ENCODE assay signal across 2 fruit fly cellular contexts in genomic region chr3R:8030151-8030899, dm6.
TF ChIP-seq lines count a peak whose summit lies in the region.

CG10903 (plus strand) TSS chr3R:8030411.
CG2747 (minus strand) TSS chr3R:8030790.

TF ChIP-seq in whole organism, adult, 20 proteins besides CTCF, POLR2A, EP300 and RAD21 (continued from another document):
- TF ChIP-seq bab1 (GFP tag; optimal IDR thresholded peaks at IDR 0.05; lab: Kevin White, UChicago) (peak; percentile 56), CG5204 (GFP tag; optimal IDR thresholded peaks at IDR 0.05; lab: Kevin White, UChicago) (no peak)

TF ChIP-seq in whole organism, embryonic, 481 proteins besides CTCF, POLR2A, EP300 and RAD21 (continued from another document):
- TF ChIP-seq sens (GFP tag; lab: Kevin White, UChicago): peak; percentile 67
- TF ChIP-seq BEAF-32 (GFP tag; optimal IDR thresholded peaks at IDR 0.05; lab: Kevin White, UChicago): peak; percentile 80
- no peak for TF ChIP-seq Hey (tag; optimal IDR thresholded peaks at IDR 0.05; lab: Kevin White, UChicago)
- TF ChIP-seq Max (GFP tag; optimal IDR thresholded peaks at IDR 0.05; lab: Kevin White, UChicago): peak; percentile 63
- TF ChIP-seq CG14050 (GFP tag; IDR thresholded peaks at IDR 0.05; lab: Robert Waterston, UW): no peak
- peak; percentile 67 for TF ChIP-seq pzg (GFP tag; optimal IDR thresholded peaks at IDR 0.05; lab: Kevin White, UChicago)
- TF ChIP-seq Med (GFP tag; lab: Kevin White, UChicago): peak; percentile 85
- 0 out of 3 replicates have a peak, but pooled peaks have one; percentile 38 for TF ChIP-seq CG14860 (GFP tag; IDR thresholded peaks at IDR 0.05; lab: Robert Waterston, UW; ENCODE audit: partially characterized antibody)
- TF ChIP-seq CG7987 (GFP tag; optimal IDR thresholded peaks at IDR 0.05; lab: Kevin White, UChicago): peak; percentile 42
- peak; percentile 14; the same call in 1 of the 2 replicates for TF ChIP-seq E2f2 (GFP tag; IDR thresholded peaks at IDR 0.05; lab: Robert Waterston, UW)
- peak; percentile 50 for TF ChIP-seq CG10147 (GFP tag; optimal IDR thresholded peaks at IDR 0.05; lab: Kevin White, UChicago)
- peak; percentile 70 for TF ChIP-seq MBD-R2 (GFP tag; IDR thresholded peaks at IDR 0.05; lab: Robert Waterston, UW)
- TF ChIP-seq cg (GFP tag; optimal IDR thresholded peaks at IDR 0.05; lab: Kevin White, UChicago): peak; percentile 80
- no peak for TF ChIP-seq CG9215 (GFP tag; IDR thresholded peaks at IDR 0.05; lab: Robert Waterston, UW)
- peak; percentile 17 for TF ChIP-seq CG17829 (tag; optimal IDR thresholded peaks at IDR 0.05; lab: Kevin White, UChicago)
- peak; percentile 8 for TF ChIP-seq CG8924 (tag; optimal IDR thresholded peaks at IDR 0.05; lab: Kevin White, UChicago)
- TF ChIP-seq gro (GFP tag; optimal IDR thresholded peaks at IDR 0.05; lab: Kevin White, UChicago): peak; percentile 76
- no peak for TF ChIP-seq sna (GFP tag; IDR thresholded peaks at IDR 0.05; lab: Robert Waterston, UW; ENCODE audit: partially characterized antibody)
- no peak for TF ChIP-seq CG11504 (tag; optimal IDR thresholded peaks at IDR 0.05; lab: Kevin White, UChicago)
- TF ChIP-seq HLH4C (GFP tag; IDR thresholded peaks at IDR 0.05; lab: Robert Waterston, UW; ENCODE audit: partially characterized antibody): peak; percentile 52; the same call in 1 of the 3 replicates
- no peak for TF ChIP-seq CG18599 (GFP tag; optimal IDR thresholded peaks at IDR 0.05; lab: Kevin White, UChicago)
- peak; percentile 27 for TF ChIP-seq CG14710 (tag; optimal IDR thresholded peaks at IDR 0.05; lab: Kevin White, UChicago)
- TF ChIP-seq D (optimal IDR thresholded peaks at IDR 0.05; lab: Kevin White, UChicago): peak; percentile 29
- no peak for TF ChIP-seq D (GFP tag; optimal IDR thresholded peaks at IDR 0.05; lab: Kevin White, UChicago)
- TF ChIP-seq Nf-YC (tag; optimal IDR thresholded peaks at IDR 0.05; lab: Kevin White, UChicago): peak; percentile 43
- TF ChIP-seq stc (GFP tag; IDR thresholded peaks at IDR 0.05; lab: Robert Waterston, UW): no peak
- TF ChIP-seq nerfin-1 (tag; optimal IDR thresholded peaks at IDR 0.05; lab: Kevin White, UChicago): peak; percentile 13
- peak; percentile 79 for TF ChIP-seq sd (tag; optimal IDR thresholded peaks at IDR 0.05; lab: Kevin White, UChicago)
- TF ChIP-seq CG17328 (GFP tag; IDR thresholded peaks at IDR 0.05; lab: Robert Waterston, UW): no peak
- TF ChIP-seq Abd-B (GFP tag; optimal IDR thresholded peaks at IDR 0.05; lab: Kevin White, UChicago): no peak
- TF ChIP-seq dm (GFP tag; optimal IDR thresholded peaks at IDR 0.05; lab: Kevin White, UChicago): peak; percentile 89
- no peak for TF ChIP-seq ac (GFP tag; optimal IDR thresholded peaks at IDR 0.05; lab: Kevin White, UChicago)
- TF ChIP-seq chinmo (GFP tag; IDR thresholded peaks at IDR 0.05; lab: Robert Waterston, UW; ENCODE audit: partially characterized antibody): peak; percentile 59; the same call in 1 of the 4 replicates
- peak; percentile 40; the same call in 1 of the 2 replicates for TF ChIP-seq klu (GFP tag; IDR thresholded peaks at IDR 0.05; lab: Robert Waterston, UW)
- TF ChIP-seq CG2678 (tag; optimal IDR thresholded peaks at IDR 0.05; lab: Kevin White, UChicago): peak; percentile 17
- 0 out of 2 replicates have a peak, but pooled peaks have one; percentile 35 for TF ChIP-seq Rfx (GFP tag; IDR thresholded peaks at IDR 0.05; lab: Robert Waterston, UW)
- TF ChIP-seq scrt (GFP tag; optimal IDR thresholded peaks at IDR 0.05; lab: Kevin White, UChicago): peak; percentile 81
- TF ChIP-seq vnd (GFP tag; IDR thresholded peaks at IDR 0.05; lab: Robert Waterston, UW; ENCODE audit: partially characterized antibody): peak; percentile 33; the same call in 1 of the 3 replicates
- peak; percentile 68; the same call in 2 of the 3 replicates for TF ChIP-seq CG6791 (GFP tag; IDR thresholded peaks at IDR 0.05; lab: Robert Waterston, UW; ENCODE audit: partially characterized antibody)
- peak; percentile 24 for TF ChIP-seq nmo (GFP tag; optimal IDR thresholded peaks at IDR 0.05; lab: Kevin White, UChicago)
- TF ChIP-seq tin (GFP tag; optimal IDR thresholded peaks at IDR 0.05; lab: Kevin White, UChicago): no peak
- peak; percentile 16; the same call in 1 of the 2 replicates for TF ChIP-seq nerfin-2 (GFP tag; IDR thresholded peaks at IDR 0.05; lab: Robert Waterston, UW; ENCODE audit: partially characterized antibody)
- peak; percentile 78 for TF ChIP-seq CG13287 (GFP tag; IDR thresholded peaks at IDR 0.05; lab: Robert Waterston, UW; ENCODE audit: partially characterized antibody)
- TF ChIP-seq MESR4 (GFP tag; optimal IDR thresholded peaks at IDR 0.05; lab: Kevin White, UChicago): peak; percentile 82
- TF ChIP-seq crp (GFP tag; optimal IDR thresholded peaks at IDR 0.05; lab: Kevin White, UChicago): peak; percentile 66 to 94
- peak; percentile 64; the same call in 2 of the 3 replicates for TF ChIP-seq CG16813 (GFP tag; IDR thresholded peaks at IDR 0.05; lab: Robert Waterston, UW; ENCODE audit: partially characterized antibody)
- TF ChIP-seq CG10267 (tag; optimal IDR thresholded peaks at IDR 0.05; lab: Kevin White, UChicago): peak; percentile 11
- no peak for TF ChIP-seq trh (GFP tag; optimal IDR thresholded peaks at IDR 0.05; lab: Kevin White, UChicago)
- no peak for TF ChIP-seq CG2875 (GFP tag; optimal IDR thresholded peaks at IDR 0.05; lab: Kevin White, UChicago)
- peak; percentile 44 for TF ChIP-seq CHES-1-like (GFP tag; optimal IDR thresholded peaks at IDR 0.05; lab: Kevin White, UChicago)
- peak; percentile 66 for TF ChIP-seq knrl (GFP tag; IDR thresholded peaks at IDR 0.05; lab: Robert Waterston, UW; ENCODE audit: partially characterized antibody)
- peak; percentile 17 for TF ChIP-seq CG13624 (GFP tag; optimal IDR thresholded peaks at IDR 0.05; lab: Kevin White, UChicago)
- TF ChIP-seq CG4360 (GFP tag; IDR thresholded peaks at IDR 0.05; lab: Robert Waterston, UW): peak; percentile 74
- TF ChIP-seq z (GFP tag; IDR thresholded peaks at IDR 0.05; lab: Robert Waterston, UW): no peak
- no peak for TF ChIP-seq bcd (GFP tag; optimal IDR thresholded peaks at IDR 0.05; lab: Kevin White, UChicago)
- TF ChIP-seq Dp (GFP tag; optimal IDR thresholded peaks at IDR 0.05; lab: Kevin White, UChicago): peak; percentile 0
- TF ChIP-seq br (optimal IDR thresholded peaks at IDR 0.05; lab: Kevin White, UChicago): no peak
- peak; percentile 41 for TF ChIP-seq CG10543 (GFP tag; optimal IDR thresholded peaks at IDR 0.05; lab: Kevin White, UChicago)
- TF ChIP-seq CG6654 (GFP tag; optimal IDR thresholded peaks at IDR 0.05; lab: Kevin White, UChicago): peak; percentile 97
- TF ChIP-seq al (GFP tag; IDR thresholded peaks at IDR 0.05; lab: Robert Waterston, UW): no peak
- peak; percentile 36 for TF ChIP-seq Ets97D (GFP tag; optimal IDR thresholded peaks at IDR 0.05; lab: Kevin White, UChicago)
- TF ChIP-seq CG10209 (GFP tag; optimal IDR thresholded peaks at IDR 0.05; lab: Kevin White, UChicago): no peak
- no peak for TF ChIP-seq Ets65A (GFP tag; lab: Kevin White, UChicago)
- TF ChIP-seq dpn (GFP tag; optimal IDR thresholded peaks at IDR 0.05; lab: Kevin White, UChicago): peak in 1 of 2 experiments; percentile 10
- TF ChIP-seq hbn (GFP tag; IDR thresholded peaks at IDR 0.05; lab: Robert Waterston, UW; ENCODE audit: partially characterized antibody): peak; percentile 65
- TF ChIP-seq gcm (GFP tag; optimal IDR thresholded peaks at IDR 0.05; lab: Kevin White, UChicago): no peak
- no peak for TF ChIP-seq ham (GFP tag; IDR thresholded peaks at IDR 0.05; lab: Robert Waterston, UW)
- no peak for TF ChIP-seq CG32532 (GFP tag; IDR thresholded peaks at IDR 0.05; lab: Robert Waterston, UW)
- peak; percentile 75 for TF ChIP-seq amos (GFP tag; IDR thresholded peaks at IDR 0.05; lab: Robert Waterston, UW; ENCODE audit: partially characterized antibody)
- peak; percentile 73 for TF ChIP-seq Dll (GFP tag; IDR thresholded peaks at IDR 0.05; lab: Robert Waterston, UW; ENCODE audit: partially characterized antibody)
- TF ChIP-seq pros (GFP tag; optimal IDR thresholded peaks at IDR 0.05; lab: Kevin White, UChicago): no peak
- TF ChIP-seq grau (tag; optimal IDR thresholded peaks at IDR 0.05; lab: Kevin White, UChicago): peak; percentile 9
- peak; percentile 5 for TF ChIP-seq B-H2 (GFP tag; optimal IDR thresholded peaks at IDR 0.05; lab: Kevin White, UChicago)
- peak in 1 of 3 experiments; percentile 10 for TF ChIP-seq Stat92E (GFP tag; optimal IDR thresholded peaks at IDR 0.05; lab: Kevin White, UChicago)
- peak; percentile 46; the same call in 1 of the 2 replicates for TF ChIP-seq ato (GFP tag; IDR thresholded peaks at IDR 0.05; lab: Robert Waterston, UW; ENCODE audit: partially characterized antibody)
- peak; percentile 67 for TF ChIP-seq cad (GFP tag; optimal IDR thresholded peaks at IDR 0.05; lab: Kevin White, UChicago)
- TF ChIP-seq Opbp (GFP tag; IDR thresholded peaks at IDR 0.05; lab: Robert Waterston, UW; ENCODE audit: partially characterized antibody): peak; percentile 59; the same call in 1 of the 3 replicates
- no peak for TF ChIP-seq ind (GFP tag; optimal IDR thresholded peaks at IDR 0.05; lab: Kevin White, UChicago)
- peak; percentile 22 for TF ChIP-seq stwl (tag; optimal IDR thresholded peaks at IDR 0.05; lab: Kevin White, UChicago)
- peak in 1 of 2 experiments; percentile 43 for TF ChIP-seq Pdp1 (GFP tag; optimal IDR thresholded peaks at IDR 0.05; lab: Kevin White, UChicago)
- TF ChIP-seq Blimp-1 (GFP tag; optimal IDR thresholded peaks at IDR 0.05; lab: Kevin White, UChicago): peak; percentile 61
- peak; percentile 60 for TF ChIP-seq Sin3A (optimal IDR thresholded peaks at IDR 0.05; lab: Kevin White, UChicago)
- peak in 1 of 2 experiments; percentile 80 for TF ChIP-seq Eip74EF (GFP tag; optimal IDR thresholded peaks at IDR 0.05; lab: Kevin White, UChicago)
- TF ChIP-seq CG1233 (GFP tag; optimal IDR thresholded peaks at IDR 0.05; lab: Kevin White, UChicago): peak; percentile 3
- peak; percentile 79 for TF ChIP-seq YL-1 (GFP tag; optimal IDR thresholded peaks at IDR 0.05; lab: Kevin White, UChicago)
- TF ChIP-seq sug (tag; optimal IDR thresholded peaks at IDR 0.05; lab: Kevin White, UChicago): peak; percentile 70
- TF ChIP-seq CG2116 (GFP tag; optimal IDR thresholded peaks at IDR 0.05; lab: Kevin White, UChicago): peak; percentile 61
- TF ChIP-seq CG15514 (GFP tag; optimal IDR thresholded peaks at IDR 0.05; lab: Kevin White, UChicago): peak; percentile 94
- no peak for TF ChIP-seq CG12071 (GFP tag; optimal IDR thresholded peaks at IDR 0.05; lab: Kevin White, UChicago)
- TF ChIP-seq CG12769 (tag; optimal IDR thresholded peaks at IDR 0.05; lab: Kevin White, UChicago): peak; percentile 41
- no peak for TF ChIP-seq HHEX (GFP tag; optimal IDR thresholded peaks at IDR 0.05; lab: Kevin White, UChicago)
- TF ChIP-seq Mes4 (GFP tag; optimal IDR thresholded peaks at IDR 0.05; lab: Kevin White, UChicago): no peak
- TF ChIP-seq CG12659 (GFP tag; optimal IDR thresholded peaks at IDR 0.05; lab: Kevin White, UChicago): peak; percentile 56
- peak; percentile 77 for TF ChIP-seq Vsx1 (GFP tag; optimal IDR thresholded peaks at IDR 0.05; lab: Kevin White, UChicago)
- 0 out of 3 replicates have a peak, but pooled peaks have one; percentile 37 for TF ChIP-seq hb (GFP tag; IDR thresholded peaks at IDR 0.05; lab: Robert Waterston, UW; ENCODE audit: partially characterized antibody)
- TF ChIP-seq Bgb (GFP tag; IDR thresholded peaks at IDR 0.05; lab: Robert Waterston, UW; ENCODE audit: partially characterized antibody): peak; percentile 74
- TF ChIP-seq tna (GFP tag; IDR thresholded peaks at IDR 0.05; lab: Robert Waterston, UW; ENCODE audit: partially characterized antibody): peak; percentile 35
- TF ChIP-seq twi (tag; optimal IDR thresholded peaks at IDR 0.05; lab: Kevin White, UChicago): peak; percentile 45
- peak; percentile 68 for TF ChIP-seq Dref (GFP tag; IDR thresholded peaks at IDR 0.05; lab: Robert Waterston, UW)
- TF ChIP-seq CG34224 (GFP tag; IDR thresholded peaks at IDR 0.05; lab: Robert Waterston, UW; ENCODE audit: partially characterized antibody): peak; percentile 62
- TF ChIP-seq Scr (GFP tag; IDR thresholded peaks at IDR 0.05; lab: Robert Waterston, UW; ENCODE audit: partially characterized antibody): peak; percentile 74
- TF ChIP-seq Antp (GFP tag; optimal IDR thresholded peaks at IDR 0.05; lab: Kevin White, UChicago): no peak
- peak; percentile 56 for TF ChIP-seq CG17186 (GFP tag; optimal IDR thresholded peaks at IDR 0.05; lab: Kevin White, UChicago)
- TF ChIP-seq cato (GFP tag; optimal IDR thresholded peaks at IDR 0.05; lab: Kevin White, UChicago; ENCODE audit: borderline replicate concordance): no peak
- peak; percentile 45 for TF ChIP-seq CG3995 (GFP tag; optimal IDR thresholded peaks at IDR 0.05; lab: Kevin White, UChicago)
- TF ChIP-seq Fer1 (GFP tag; optimal IDR thresholded peaks at IDR 0.05; lab: Kevin White, UChicago): peak; percentile 25
- peak; percentile 24 for TF ChIP-seq ftz-f1 (GFP tag; optimal IDR thresholded peaks at IDR 0.05; lab: Kevin White, UChicago)
- TF ChIP-seq CG6272 (GFP tag; IDR thresholded peaks at IDR 0.05; lab: Robert Waterston, UW): no peak
- peak; percentile 39 for TF ChIP-seq HmgZ (tag; optimal IDR thresholded peaks at IDR 0.05; lab: Kevin White, UChicago)
- TF ChIP-seq inv (GFP tag; IDR thresholded peaks at IDR 0.05; lab: Robert Waterston, UW; ENCODE audit: partially characterized antibody): peak; percentile 53; the same call in 1 of the 2 replicates
- no peak for TF ChIP-seq Adf1 (GFP tag; IDR thresholded peaks at IDR 0.05; lab: Robert Waterston, UW)
- no peak for TF ChIP-seq Dfd (GFP tag; optimal IDR thresholded peaks at IDR 0.05; lab: Kevin White, UChicago)
- TF ChIP-seq CG8944 (GFP tag; optimal IDR thresholded peaks at IDR 0.05; lab: Kevin White, UChicago): no peak
- no peak for TF ChIP-seq Bdp1 (GFP tag; optimal IDR thresholded peaks at IDR 0.05; lab: Kevin White, UChicago)
- TF ChIP-seq exex (tag; optimal IDR thresholded peaks at IDR 0.05; lab: Kevin White, UChicago): peak; percentile 39
- no peak for TF ChIP-seq caup (GFP tag; optimal IDR thresholded peaks at IDR 0.05; lab: Kevin White, UChicago; ENCODE audit: severe bottlenecking)
- TF ChIP-seq Sry-δ (GFP tag; optimal IDR thresholded peaks at IDR 0.05; lab: Kevin White, UChicago): peak; percentile 58
- TF ChIP-seq CG18262 (tag; optimal IDR thresholded peaks at IDR 0.05; lab: Kevin White, UChicago): peak; percentile 8
- TF ChIP-seq CG1603 (tag; optimal IDR thresholded peaks at IDR 0.05; lab: Kevin White, UChicago): peak; percentile 47
- TF ChIP-seq bbx (GFP tag; IDR thresholded peaks at IDR 0.05; lab: Robert Waterston, UW; ENCODE audit: partially characterized antibody): peak; percentile 62
- no peak for TF ChIP-seq NC2α (GFP tag; optimal IDR thresholded peaks at IDR 0.05; lab: Kevin White, UChicago)
- no peak for TF ChIP-seq fd96Cb (tag; optimal IDR thresholded peaks at IDR 0.05; lab: Kevin White, UChicago)
